Worm (Caenorhabditis elegans): Measurements from ENCODE around the gene ZK455.5.

DNA sequence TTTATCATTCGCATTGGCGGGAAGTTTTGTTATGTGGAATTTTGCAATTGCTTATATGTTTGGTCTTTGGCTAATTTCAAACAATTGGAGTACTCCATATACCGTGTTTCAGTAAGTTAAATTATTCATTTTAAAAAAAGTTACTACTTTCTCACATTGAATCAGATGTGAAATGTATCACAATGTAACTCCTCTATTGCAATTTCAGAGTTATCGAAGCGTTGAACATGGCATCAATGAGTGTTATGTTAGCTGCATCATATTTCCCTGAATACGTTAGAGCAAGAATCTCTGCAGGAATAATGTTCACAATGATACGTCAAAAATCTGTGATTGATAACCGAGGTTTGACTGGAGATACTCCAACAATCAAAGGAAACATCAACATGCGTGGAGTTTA lies 29.1 kb upstream of the ZK455.5 start:
- no peak for TF ChIP-seq nfya-1 (tag; optimal IDR thresholded peaks at IDR 0.05)
- TF ChIP-seq pqm-1 (tag; optimal IDR thresholded peaks at IDR 0.05): no peak
- TF ChIP-seq odd-2 (tag; optimal IDR thresholded peaks at IDR 0.05): no peak
- TF ChIP-seq sox-2 (GFP tag; IDR thresholded peaks at IDR 0.05): no peak
- TF ChIP-seq ref-2 (tag; optimal IDR thresholded peaks at IDR 0.05): no peak
- TF ChIP-seq unc-86 (tag; optimal IDR thresholded peaks at IDR 0.05): no peak
- TF ChIP-seq ceh-45 (GFP tag; IDR thresholded peaks at IDR 0.05): no peak
- no peak for TF ChIP-seq lin-11 (tag; optimal IDR thresholded peaks at IDR 0.05)
- no peak for TF ChIP-seq ama-1 (optimal IDR thresholded peaks at IDR 0.05)
- no peak for TF ChIP-seq pha-4 (tag; optimal IDR thresholded peaks at IDR 0.05)

All from whole organism, late embryonic.